Fruit fly (Drosophila melanogaster) whole organism, prepupa: Measurements from ENCODE around the gene PolD2.

Experiments
- Blimp-1 ChIP-seq: fragments of 200-800 bp; sonication (Bioruptor generic); optimal IDR thresholded peaks from 3 replicates; lab custom pipeline; 2017; ENCODE audit warnings: missing biosample characterization, missing genetic modification characterization, mild to moderate bottlenecking, moderate library complexity, missing genetic modification reagents
- CG10669 ChIP-seq: fragments of 200-800 bp; sonication (Bioruptor generic); optimal IDR thresholded peaks from 3 replicates; lab custom pipeline; 2018; ENCODE audit warnings: missing biosample characterization, mild to moderate bottlenecking, missing genetic modification characterization, moderate library complexity
- CG11294 ChIP-seq: fragments of 200-800 bp; sonication (Bioruptor generic); IDR thresholded peaks from 2 replicates; pipeline ENCODE4 v1.3.6; 2022; ENCODE audit warnings: missing biosample characterization, missing genetic modification characterization
- CG15336 ChIP-seq: fragments of 200-800 bp; sonication (Bioruptor generic); IDR thresholded peaks from 2 replicates; pipeline ENCODE4 v1.3.6; 2022; ENCODE audit warnings: missing biosample characterization, missing genetic modification characterization
- CG1621 ChIP-seq: fragments of 200-800 bp; sonication (Bioruptor generic); optimal IDR thresholded peaks from 3 replicates; lab custom pipeline; 2018; ENCODE audit warnings: missing biosample characterization, mild to moderate bottlenecking, missing genetic modification characterization
- CG16779 ChIP-seq: fragments of 200-800 bp; sonication (Bioruptor generic); optimal IDR thresholded peaks from 3 replicates; lab custom pipeline; 2017; ENCODE audit warnings: missing biosample characterization, mild to moderate bottlenecking, missing genetic modification characterization
- CG3032 ChIP-seq: fragments of 200-800 bp; optimal IDR thresholded peaks from 2 replicates; lab custom pipeline; 2019; ENCODE audit warnings: missing biosample characterization, mild to moderate bottlenecking, missing genetic modification characterization, moderate library complexity
- CG31627 ChIP-seq: fragments of 200-800 bp; sonication (Bioruptor generic); optimal IDR thresholded peaks from 3 replicates; lab custom pipeline; 2016; ENCODE audit warnings: missing biosample characterization, missing genetic modification characterization
- CG32006 ChIP-seq: fragments of 200-800 bp; sonication (Bioruptor generic); optimal IDR thresholded peaks from 3 replicates; lab custom pipeline; 2017; ENCODE audit warnings: missing biosample characterization, mild to moderate bottlenecking, missing genetic modification characterization
- CG34406 ChIP-seq: fragments of 200-800 bp; sonication (Bioruptor generic); optimal IDR thresholded peaks from 3 replicates; lab custom pipeline; 2016; ENCODE audit warnings: missing biosample characterization, missing genetic modification characterization
- CG3919 ChIP-seq: fragments of 200-800 bp; sonication (Bioruptor generic); optimal IDR thresholded peaks from 3 replicates; lab custom pipeline; 2016; ENCODE audit warnings: missing biosample characterization, missing genetic modification characterization
- CG4318 ChIP-seq: fragments of 200-800 bp; sonication (Bioruptor generic); optimal IDR thresholded peaks from 3 replicates; lab custom pipeline; 2017; ENCODE audit warnings: missing biosample characterization, mild to moderate bottlenecking, missing genetic modification characterization
- CG6163 ChIP-seq: fragments of 200-800 bp; sonication (Bioruptor generic); IDR thresholded peaks from 3 replicates; pipeline ENCODE4 v1.3.6; 2022; ENCODE audit warnings: missing biosample characterization, missing genetic modification characterization
- CG6276 ChIP-seq: fragments of 200-800 bp; sonication (Bioruptor generic); optimal IDR thresholded peaks from 2 replicates; lab custom pipeline; 2017; ENCODE audit warnings: missing biosample characterization, mild to moderate bottlenecking, missing genetic modification characterization
- CG6792 ChIP-seq: fragments of 200-800 bp; sonication (Bioruptor generic); optimal IDR thresholded peaks from 3 replicates; lab custom pipeline; 2016; ENCODE audit warnings: missing biosample characterization, missing genetic modification characterization
- CG6808 ChIP-seq: fragments of 200-800 bp; sonication (Bioruptor generic); optimal IDR thresholded peaks from 3 replicates; lab custom pipeline; 2017; ENCODE audit warnings: missing biosample characterization, missing genetic modification characterization, mild to moderate bottlenecking, moderate library complexity, missing genetic modification reagents
- CG6854 ChIP-seq: fragments of 200-800 bp; sonication (Bioruptor generic); optimal IDR thresholded peaks from 2 replicates; lab custom pipeline; 2017; ENCODE audit warnings: missing biosample characterization, mild to moderate bottlenecking, missing genetic modification characterization
- CG7368 ChIP-seq: fragments of 200-800 bp; sonication (Bioruptor generic); optimal IDR thresholded peaks from 3 replicates; lab custom pipeline; 2016; ENCODE audit warnings: missing biosample characterization, missing genetic modification characterization
- CG8119 ChIP-seq: fragments of 200-800 bp; sonication (Bioruptor generic); IDR thresholded peaks from 3 replicates; pipeline ENCODE4 v1.3.6; 2022; ENCODE audit warnings: missing biosample characterization, missing genetic modification characterization
- CG8319 ChIP-seq: fragments of 200-800 bp; sonication (Bioruptor generic); optimal IDR thresholded peaks from 3 replicates; lab custom pipeline; 2016; ENCODE audit warnings: missing biosample characterization, missing genetic modification characterization
- CG8632 ChIP-seq: fragments of 200-800 bp; sonication (Bioruptor generic); optimal IDR thresholded peaks from 3 replicates; lab custom pipeline; 2016; ENCODE audit warnings: missing biosample characterization, missing genetic modification characterization
- Eip78C ChIP-seq: fragments of 200-800 bp; sonication (Bioruptor generic); peaks from one replicate; lab custom pipeline; 2016; ENCODE audit warnings: missing biosample characterization, missing genetic modification characterization
- Eip93F ChIP-seq: fragments of 200-800 bp; sonication (Bioruptor generic); optimal IDR thresholded peaks from 2 replicates; lab custom pipeline; 2016; ENCODE audit warnings: missing biosample characterization, mild to moderate bottlenecking, missing genetic modification characterization
- Ets21C ChIP-seq: fragments of 200-800 bp; sonication (Bioruptor generic); optimal IDR thresholded peaks from 3 replicates; lab custom pipeline; 2016; ENCODE audit warnings: missing biosample characterization, missing genetic modification characterization
- Ets96B ChIP-seq: fragments of 200-800 bp; optimal IDR thresholded peaks from 2 replicates; lab custom pipeline; 2019; ENCODE audit warnings: missing biosample characterization, mild to moderate bottlenecking, missing genetic modification characterization, moderate library complexity
- Gug ChIP-seq: fragments of 200-800 bp; sonication (Bioruptor generic); IDR thresholded peaks from 2 replicates; pipeline ENCODE4 v1.3.6; 2022; ENCODE audit warnings: missing biosample characterization, missing genetic modification characterization
- Hr38 ChIP-seq: sonication (Bioruptor generic); optimal IDR thresholded peaks from 2 replicates; lab custom pipeline; 2016; ENCODE audit warnings: missing biosample characterization, missing genetic modification characterization
- Hr39 ChIP-seq: fragments of 200-800 bp; sonication (Bioruptor generic); optimal IDR thresholded peaks from 2 replicates; lab custom pipeline; 2016; ENCODE audit warnings: missing biosample characterization, missing genetic modification characterization
- Hr4 ChIP-seq: fragments of 200-800 bp; sonication (Bioruptor generic); optimal IDR thresholded peaks from 3 replicates; lab custom pipeline; 2016; ENCODE audit warnings: missing biosample characterization, missing genetic modification characterization
- Met ChIP-seq: fragments of 200-800 bp; sonication (Bioruptor generic); optimal IDR thresholded peaks from 3 replicates; lab custom pipeline; 2016; ENCODE audit warnings: missing biosample characterization, missing genetic modification characterization
- Smox ChIP-seq: fragments of 200-800 bp; sonication (Bioruptor generic); optimal IDR thresholded peaks from 3 replicates; lab custom pipeline; 2016; ENCODE audit warnings: missing biosample characterization, missing genetic modification characterization
- Sox102F ChIP-seq: fragments of 200-800 bp; sonication (Bioruptor generic); optimal IDR thresholded peaks from 2 replicates; lab custom pipeline; 2016; ENCODE audit warnings: missing biosample characterization, mild to moderate bottlenecking, missing genetic modification characterization
- Sox14 ChIP-seq: fragments of 200-800 bp; sonication (Bioruptor generic); optimal IDR thresholded peaks from 3 replicates; lab custom pipeline; 2016; ENCODE audit warnings: missing biosample characterization, missing genetic modification characterization
- acj6 ChIP-seq: fragments of 200-800 bp; sonication (Bioruptor generic); optimal IDR thresholded peaks from 3 replicates; lab custom pipeline; 2016; ENCODE audit warnings: missing biosample characterization, missing genetic modification characterization
- cyc ChIP-seq: fragments of 200-800 bp; sonication (Bioruptor generic); optimal IDR thresholded peaks from 3 replicates; lab custom pipeline; 2016; ENCODE audit warnings: missing biosample characterization, missing genetic modification characterization
- dac ChIP-seq: fragments of 200-800 bp; sonication (Bioruptor generic); optimal IDR thresholded peaks from 2 replicates; lab custom pipeline; 2017; ENCODE audit warnings: missing biosample characterization, mild to moderate bottlenecking, missing genetic modification characterization
- dsx ChIP-seq: fragments of 200-800 bp; optimal IDR thresholded peaks from 3 replicates; lab custom pipeline; 2019; ENCODE audit warnings: missing biosample characterization, mild to moderate bottlenecking, missing genetic modification characterization, moderate library complexity; ENCODE audit not compliant: poor library complexity, severe bottlenecking
- eg ChIP-seq: fragments of 200-800 bp; sonication (Bioruptor generic); IDR thresholded peaks from 3 replicates; pipeline ENCODE4 v1.3.6; 2022; ENCODE audit warnings: missing biosample characterization, missing genetic modification characterization
- esn ChIP-seq: fragments of 200-800 bp; sonication (Bioruptor generic); optimal IDR thresholded peaks from 2 replicates; lab custom pipeline; 2016; ENCODE audit warnings: missing biosample characterization, mild to moderate bottlenecking, missing genetic modification characterization, moderate library complexity
- fd59A ChIP-seq: fragments of 200-800 bp; sonication (Bioruptor generic); optimal IDR thresholded peaks from 2 replicates; lab custom pipeline; 2017; ENCODE audit warnings: missing biosample characterization, mild to moderate bottlenecking, missing genetic modification characterization, missing genetic modification reagents
- fd85E ChIP-seq: fragments of 200-800 bp; sonication (Bioruptor generic); optimal IDR thresholded peaks from 3 replicates; lab custom pipeline; 2016; ENCODE audit warnings: missing biosample characterization, missing genetic modification characterization
- fkh ChIP-seq: fragments of 200-800 bp; sonication (Bioruptor generic); optimal IDR thresholded peaks from 3 replicates; lab custom pipeline; 2017; ENCODE audit warnings: missing biosample characterization, mild to moderate bottlenecking, missing genetic modification characterization, moderate library complexity
- lz ChIP-seq: fragments of 200-800 bp; sonication (Bioruptor generic); optimal IDR thresholded peaks from 3 replicates; lab custom pipeline; 2016; ENCODE audit warnings: missing biosample characterization, missing genetic modification characterization
- salr ChIP-seq, 2 experiments: fragments of 200-800 bp; sonication (Bioruptor generic); optimal IDR thresholded peaks; 3 replicates each; lab custom pipeline; 2016 to 2018; ENCODE audit warnings: missing biosample characterization in 2 of 2, missing genetic modification characterization in 2 of 2, mild to moderate bottlenecking in 1 of 2
- spab ChIP-seq: fragments of 200-800 bp; sonication (Bioruptor generic); optimal IDR thresholded peaks from 2 replicates; lab custom pipeline; 2017; ENCODE audit warnings: missing biosample characterization, mild to moderate bottlenecking, missing genetic modification characterization, missing genetic modification reagents
- ss ChIP-seq, 2 experiments: fragments of 200-800 bp; sonication (Bioruptor generic); optimal IDR thresholded peaks; 2 replicates in 1 of 2; 3 replicates in 1 of 2; lab custom pipeline; 2017 to 2018; ENCODE audit warnings: mild to moderate bottlenecking in 2 of 2, missing biosample characterization in 2 of 2, missing genetic modification characterization in 2 of 2, moderate library complexity in 1 of 2
- svp ChIP-seq: fragments of 200-800 bp; sonication (Bioruptor generic); peaks from one replicate; lab custom pipeline; 2016; ENCODE audit warnings: missing biosample characterization, missing genetic modification characterization
- topi ChIP-seq: fragments of 200-800 bp; sonication (Bioruptor generic); optimal IDR thresholded peaks from 3 replicates; lab custom pipeline; 2016; ENCODE audit warnings: missing biosample characterization, missing genetic modification characterization
- vri ChIP-seq: fragments of 200-800 bp; sonication (Bioruptor generic); optimal IDR thresholded peaks from 3 replicates; lab custom pipeline; 2016; ENCODE audit warnings: missing biosample characterization, mild to moderate bottlenecking, missing genetic modification characterization

PolD2 gene

dm6 chr3L:1730160-1730595, 45.3 kb upstream of the PolD2 start:
- TF ChIP-seq ss (GFP tag; optimal IDR thresholded peaks at IDR 0.05; lab: Kevin White, UChicago) (peak in 1 of 2 experiments; percentile 61), CG6808 (GFP tag; lab: Kevin White, UChicago) (peak; percentile 16), Eip78C (peak; percentile 25), dsx (GFP tag; lab: Kevin White, UChicago) (peak; percentile 33), CG32006 (no peak), Blimp-1 (GFP tag; lab: Kevin White, UChicago) (peak; percentile 96), Smox (GFP tag; lab: Kevin White, UChicago) (no peak), Gug (GFP tag; lab: Robert Waterston, UW) (no peak), CG34406 (GFP tag; lab: Kevin White, UChicago) (no peak)

- peak; percentile 72 for TF ChIP-seq svp (GFP tag; lab: Kevin White, UChicago)
- TF ChIP-seq Gug (GFP tag; lab: Robert Waterston, UW) = no peak
- TF ChIP-seq spab (GFP tag; lab: Kevin White, UChicago) = no peak
- TF ChIP-seq dac = no peak
- peak; percentile 20 for TF ChIP-seq CG1621
- no peak for TF ChIP-seq CG6792 (GFP tag; lab: Kevin White, UChicago)
- peak; percentile 47 for TF ChIP-seq CG6854
- no peak for TF ChIP-seq CG6276 (GFP tag; lab: Kevin White, UChicago)
- no peak for TF ChIP-seq fd85E (GFP tag; lab: Kevin White, UChicago)
- TF ChIP-seq Eip78C = peak; percentile 78
- peak; percentile 58 for TF ChIP-seq Sox102F
- TF ChIP-seq Ets96B (tag; lab: Kevin White, UChicago) = peak; percentile 16
- no peak for TF ChIP-seq Eip93F
- TF ChIP-seq Hr38 = no peak
- peak; percentile 50 for TF ChIP-seq Sox14 (GFP tag; lab: Kevin White, UChicago)
- no peak for TF ChIP-seq CG31627 (GFP tag; lab: Kevin White, UChicago)
- peak; percentile 57; the same call in 2 of the 3 replicates for TF ChIP-seq CG6163 (GFP tag; lab: Robert Waterston, UW)
- TF ChIP-seq CG8632 (GFP tag; lab: Kevin White, UChicago) = no peak
- no peak for TF ChIP-seq Blimp-1 (GFP tag; lab: Kevin White, UChicago)
- TF ChIP-seq CG7368 (GFP tag; lab: Kevin White, UChicago) = no peak
- no peak for TF ChIP-seq CG4318
- TF ChIP-seq CG32006 = no peak
- TF ChIP-seq Hr4 (GFP tag; lab: Kevin White, UChicago) = no peak
- TF ChIP-seq CG8119 (GFP tag; lab: Robert Waterston, UW) = peak; percentile 29; the same call in 2 of the 3 replicates
- TF ChIP-seq CG3919 = peak; percentile 16
- peak; percentile 47 for TF ChIP-seq topi
- no peak for TF ChIP-seq CG15336 (GFP tag; lab: Robert Waterston, UW)
- TF ChIP-seq esn = peak; percentile 39
- TF ChIP-seq vri (GFP tag; lab: Kevin White, UChicago) = peak; percentile 24
- TF ChIP-seq CG8319 = no peak
- TF ChIP-seq Hr39 (GFP tag; lab: Kevin White, UChicago) = no peak
- peak; percentile 15 for TF ChIP-seq CG3032 (tag; lab: Kevin White, UChicago)
- peak; percentile 31 for TF ChIP-seq lz (GFP tag; lab: Kevin White, UChicago)
- no peak for TF ChIP-seq salr (GFP tag; optimal IDR thresholded peaks at IDR 0.05; lab: Kevin White, UChicago)
- TF ChIP-seq cyc (GFP tag; lab: Kevin White, UChicago) = no peak
- TF ChIP-seq Met (GFP tag; lab: Kevin White, UChicago) = peak; percentile 24
- no peak for TF ChIP-seq CG11294 (GFP tag; lab: Robert Waterston, UW)
- peak; percentile 62 for TF ChIP-seq fkh
- no peak for TF ChIP-seq acj6 (GFP tag; lab: Kevin White, UChicago)
- no peak for TF ChIP-seq Ets21C (GFP tag; lab: Kevin White, UChicago)
- TF ChIP-seq fd59A (GFP tag; lab: Kevin White, UChicago) = no peak
- TF ChIP-seq CG10669 = no peak
- TF ChIP-seq eg = peak; percentile 39; the same call in 1 of the 3 replicates
- TF ChIP-seq CG6808 (GFP tag; lab: Kevin White, UChicago) = no peak
- peak; percentile 1 for TF ChIP-seq CG16779 (tag; lab: Kevin White, UChicago)
- peak; percentile 37 for TF ChIP-seq dsx (GFP tag; lab: Kevin White, UChicago)
- TF ChIP-seq ss (GFP tag; optimal IDR thresholded peaks at IDR 0.05; lab: Kevin White, UChicago) = peak in 1 of 2 experiments; percentile 15
These were observed 44.6 kb upstream of the PolD2 start, which contains the start of gene drpr for dm6 chr3L:1730873-1731272. Gene drpr, minus strand, starts transcription at chr3L:1731107.
